Worm (Caenorhabditis elegans): Measurements from ENCODE around the gene F27E5.8.

DNA sequence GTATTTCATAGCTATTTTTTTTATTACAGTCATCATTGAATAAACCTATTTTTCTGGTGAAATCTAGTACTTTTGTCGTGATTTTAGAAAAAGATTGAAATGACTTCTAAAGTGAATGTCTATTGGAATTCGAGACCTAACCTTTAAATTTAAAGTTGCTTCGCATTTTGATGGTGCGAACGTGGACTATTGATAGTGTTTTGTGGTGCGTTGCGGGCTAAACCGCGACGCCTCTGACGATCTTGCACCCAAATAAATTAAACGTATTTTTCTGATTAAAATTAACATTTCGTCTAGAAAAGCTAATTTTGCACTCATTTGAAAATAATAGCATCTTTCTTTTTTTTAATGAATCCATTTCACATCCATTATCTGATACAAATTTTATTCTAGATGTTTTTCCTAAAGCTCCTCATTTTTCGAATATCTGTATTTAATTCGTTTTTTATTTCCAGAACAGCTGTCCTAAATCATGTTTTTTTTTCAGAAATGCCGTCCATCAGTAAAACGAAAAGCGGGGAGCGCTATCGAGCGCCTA lies 45.2 kb upstream of the F27E5.8 start, which contains the start of gene wbp-11:
- no peak for TF ChIP-seq W03F9.2 (tag; optimal IDR thresholded peaks at IDR 0.05)
- TF ChIP-seq dao-5 (tag; optimal IDR thresholded peaks at IDR 0.05): no peak
- TF ChIP-seq him-1 (tag; optimal IDR thresholded peaks at IDR 0.05): no peak
